Worm (Caenorhabditis elegans) whole organism, L4 larva: Measurements from ENCODE around the gene atp-2.

Experiments
- nhr-237 ChIP-seq: sonication (generic microtip); optimal IDR thresholded peaks from 2 replicates; lab custom pipeline; 2017; ENCODE audit warnings: missing biosample characterization, missing genetic modification characterization
- nhr-28 ChIP-seq: fragments of 150-350 bp; optimal IDR thresholded peaks from 2 replicates; lab custom pipeline; 2014; ENCODE audit warnings: missing biosample characterization, missing genetic modification characterization
- pqm-1 ChIP-seq: sonication (generic microtip); optimal IDR thresholded peaks from 2 replicates; lab custom pipeline; 2017; ENCODE audit warnings: missing biosample characterization, missing genetic modification characterization
- set-16 ChIP-seq: fragments of 200-800 bp; sonication (Bioruptor generic); IDR thresholded peaks from 2 replicates; pipeline ENCODE4 v1.3.6; 2022; ENCODE audit warnings: missing genetic modification reagents, missing genetic modification characterization, missing compliant biosample characterization
- unc-39 ChIP-seq: sonication (generic microtip); optimal IDR thresholded peaks from 2 replicates; lab custom pipeline; 2017; ENCODE audit warnings: missing biosample characterization, missing genetic modification characterization
- zip-11 ChIP-seq: fragments of 200-800 bp; sonication (Bioruptor generic); IDR thresholded peaks from 2 replicates; pipeline ENCODE4 v1.3.6; 2022; ENCODE audit warnings: missing genetic modification characterization, missing compliant biosample characterization

DNA sequence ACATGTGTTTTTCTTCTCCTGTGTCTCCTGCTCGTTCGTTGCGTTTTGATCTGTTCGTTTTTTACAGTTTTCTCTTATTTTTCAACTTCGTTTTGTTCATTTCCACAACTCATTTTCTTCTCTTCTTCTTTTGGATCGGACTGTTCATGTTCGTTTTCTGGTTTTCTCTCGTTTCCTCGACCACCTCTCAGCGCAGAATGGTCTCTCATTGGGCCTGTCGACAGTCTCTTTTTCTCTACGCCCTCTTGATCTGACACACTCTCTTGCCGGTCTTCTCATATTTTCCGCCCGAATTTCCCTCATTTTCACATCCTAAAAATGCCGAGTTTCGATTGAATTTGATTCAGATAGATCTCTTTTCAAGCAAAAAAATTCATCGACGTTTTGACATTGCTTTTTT is 46.6 kb upstream of the atp-2 start:
- TF ChIP-seq nhr-28 (tag; lab: Kevin White, UChicago) (peak; percentile 4), unc-39 (no peak), zip-11 (GFP tag; lab: Robert Waterston, UW) (no peak), pqm-1 (tag; lab: Kevin White, UChicago) (no peak), nhr-237 (tag; lab: Kevin White, UChicago) (no peak), set-16 (no peak)
